Fruit fly (Drosophila melanogaster): ENCODE data around the gene FoxK.

FoxK gene

DNA sequence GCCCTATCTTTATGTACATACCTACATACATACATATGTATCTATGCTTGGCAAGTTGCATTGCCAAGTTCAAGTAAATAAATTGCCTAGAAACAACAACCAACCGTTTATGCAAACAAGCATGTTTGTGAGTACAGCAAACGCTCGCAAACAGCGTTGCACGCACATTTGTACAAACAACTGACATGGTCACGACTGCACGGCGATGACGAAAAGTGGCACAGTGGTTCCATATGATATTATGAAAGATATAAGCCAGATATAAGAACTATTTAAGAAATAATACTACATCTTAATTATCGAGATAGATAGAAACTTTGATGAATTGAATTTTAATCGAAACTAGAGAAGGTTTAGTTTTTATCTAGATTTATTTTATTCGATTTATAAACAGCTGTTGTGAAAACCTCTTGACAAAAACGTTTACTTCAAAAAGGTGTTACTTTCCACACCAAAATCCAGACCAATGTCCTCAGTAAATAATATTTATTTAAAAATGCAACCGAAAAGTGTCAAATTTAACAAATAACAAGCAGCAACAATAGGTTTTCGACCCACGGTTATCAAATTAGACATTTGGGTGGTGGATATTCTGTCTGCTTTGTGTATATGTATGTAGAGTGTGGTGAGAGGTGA, 30.7 kb downstream of the FoxK start (continued):
- peak; percentile 44; the same call in 1 of the 2 replicates for TF ChIP-seq slbo (GFP tag; IDR thresholded peaks at IDR 0.05)
- TF ChIP-seq h (optimal IDR thresholded peaks at IDR 0.05): no peak
- TF ChIP-seq CG13775 (GFP tag; optimal IDR thresholded peaks at IDR 0.05): peak; percentile 92
- peak; percentile 91 for TF ChIP-seq Chrac-16 (GFP tag; optimal IDR thresholded peaks at IDR 0.05)
- TF ChIP-seq CG14441 (GFP tag; IDR thresholded peaks at IDR 0.05): peak; percentile 73; the same call in 1 of the 2 replicates
- peak; percentile 87 for TF ChIP-seq cwo (GFP tag; optimal IDR thresholded peaks at IDR 0.05)
- TF ChIP-seq inv (GFP tag; IDR thresholded peaks at IDR 0.05; ENCODE audit: partially characterized antibody): no peak; the same call in 1 of the 2 replicates
- peak; percentile 51 for TF ChIP-seq ab (GFP tag; optimal IDR thresholded peaks at IDR 0.05)
- no peak for TF ChIP-seq Scr (GFP tag; IDR thresholded peaks at IDR 0.05; ENCODE audit: partially characterized antibody)
- peak; percentile 72 for TF ChIP-seq CG8944 (GFP tag; optimal IDR thresholded peaks at IDR 0.05)
- peak; percentile 44; the same call in 1 of the 3 replicates for TF ChIP-seq knrl (GFP tag; IDR thresholded peaks at IDR 0.05; ENCODE audit: partially characterized antibody)
- no peak for TF ChIP-seq sna (GFP tag; IDR thresholded peaks at IDR 0.05; ENCODE audit: partially characterized antibody)
- peak; percentile 95 for TF ChIP-seq CG10979 (tag; optimal IDR thresholded peaks at IDR 0.05)
- TF ChIP-seq Dip3 (GFP tag; optimal IDR thresholded peaks at IDR 0.05): peak; percentile 35
- peak; percentile 59 for TF ChIP-seq Aef1 (GFP tag; IDR thresholded peaks at IDR 0.05)
- peak; percentile 34 for TF ChIP-seq en (GFP tag; optimal IDR thresholded peaks at IDR 0.05)
- TF ChIP-seq CG32532 (GFP tag; IDR thresholded peaks at IDR 0.05): peak; percentile 58; the same call in 1 of the 2 replicates
- peak; percentile 94 for TF ChIP-seq dmrt99B (tag; optimal IDR thresholded peaks at IDR 0.05)
- TF ChIP-seq CG16815 (GFP tag; optimal IDR thresholded peaks at IDR 0.05): peak; percentile 86
- 0 out of 2 replicates have a peak, but pooled peaks have one; percentile 32 for TF ChIP-seq CG31224 (GFP tag; IDR thresholded peaks at IDR 0.05)
- TF ChIP-seq CG1529 (GFP tag; optimal IDR thresholded peaks at IDR 0.05): peak; percentile 94
- TF ChIP-seq CG5953 (GFP tag; IDR thresholded peaks at IDR 0.05): peak; percentile 89
- no peak for TF ChIP-seq schlank (tag; optimal IDR thresholded peaks at IDR 0.05)
- no peak for TF ChIP-seq Poxn (GFP tag; IDR thresholded peaks at IDR 0.05)
- peak; percentile 22; the same call in 1 of the 2 replicates for TF ChIP-seq aop (GFP tag; IDR thresholded peaks at IDR 0.05)
- TF ChIP-seq CG9817 (tag; optimal IDR thresholded peaks at IDR 0.05): peak; percentile 45
- TF ChIP-seq ssp (GFP tag; IDR thresholded peaks at IDR 0.05): peak; percentile 68
- TF ChIP-seq bsh (GFP tag; optimal IDR thresholded peaks at IDR 0.05): peak; percentile 58 to 89
- peak; percentile 89 for TF ChIP-seq Camta (GFP tag; optimal IDR thresholded peaks at IDR 0.05)
- TF ChIP-seq Deaf1 (tag; optimal IDR thresholded peaks at IDR 0.05): peak; percentile 77
- TF ChIP-seq ttk (GFP tag; IDR thresholded peaks at IDR 0.05): peak; percentile 57
- peak; percentile 51 for TF ChIP-seq fu2 (GFP tag; optimal IDR thresholded peaks at IDR 0.05)
- no peak for TF ChIP-seq zf30C (GFP tag; optimal IDR thresholded peaks at IDR 0.05)
- peak; percentile 80 for TF ChIP-seq tx (GFP tag; optimal IDR thresholded peaks at IDR 0.05)
- peak; percentile 93 for TF ChIP-seq nau (GFP tag; optimal IDR thresholded peaks at IDR 0.05)
- peak; percentile 83 for TF ChIP-seq chif (GFP tag; optimal IDR thresholded peaks at IDR 0.05)
- peak; percentile 94 for TF ChIP-seq CG13424 (tag; optimal IDR thresholded peaks at IDR 0.05)
- no peak for TF ChIP-seq pzg (GFP tag; optimal IDR thresholded peaks at IDR 0.05)
- TF ChIP-seq Gsc (GFP tag; IDR thresholded peaks at IDR 0.05): peak; percentile 44; the same call in 1 of the 2 replicates
- TF ChIP-seq Dek (tag; optimal IDR thresholded peaks at IDR 0.05): peak; percentile 76
- TF ChIP-seq Hsf (GFP tag; optimal IDR thresholded peaks at IDR 0.05): peak; percentile 93
- no peak for TF ChIP-seq hkb (optimal IDR thresholded peaks at IDR 0.05)
- TF ChIP-seq hkb (GFP tag; IDR thresholded peaks at IDR 0.05): peak; percentile 93
- peak; percentile 61 for TF ChIP-seq CG15073 (GFP tag; optimal IDR thresholded peaks at IDR 0.05)
- peak; percentile 67; the same call in 1 of the 2 replicates for TF ChIP-seq CG14667 (GFP tag; IDR thresholded peaks at IDR 0.05)
- no peak for TF ChIP-seq Lpt (GFP tag; optimal IDR thresholded peaks at IDR 0.05)
- peak; percentile 88 for TF ChIP-seq Kr (GFP tag; optimal IDR thresholded peaks at IDR 0.05)
- TF ChIP-seq gt (GFP tag; IDR thresholded peaks at IDR 0.05): peak; percentile 21; the same call in 1 of the 2 replicates
- peak; percentile 83 for TF ChIP-seq CG10959 (GFP tag; IDR thresholded peaks at IDR 0.05)
- peak; percentile 67 for TF ChIP-seq shn (GFP tag; optimal IDR thresholded peaks at IDR 0.05)
